Fruit fly (Drosophila melanogaster): ENCODE data around the gene CG31200.

CG31200 gene

DNA sequence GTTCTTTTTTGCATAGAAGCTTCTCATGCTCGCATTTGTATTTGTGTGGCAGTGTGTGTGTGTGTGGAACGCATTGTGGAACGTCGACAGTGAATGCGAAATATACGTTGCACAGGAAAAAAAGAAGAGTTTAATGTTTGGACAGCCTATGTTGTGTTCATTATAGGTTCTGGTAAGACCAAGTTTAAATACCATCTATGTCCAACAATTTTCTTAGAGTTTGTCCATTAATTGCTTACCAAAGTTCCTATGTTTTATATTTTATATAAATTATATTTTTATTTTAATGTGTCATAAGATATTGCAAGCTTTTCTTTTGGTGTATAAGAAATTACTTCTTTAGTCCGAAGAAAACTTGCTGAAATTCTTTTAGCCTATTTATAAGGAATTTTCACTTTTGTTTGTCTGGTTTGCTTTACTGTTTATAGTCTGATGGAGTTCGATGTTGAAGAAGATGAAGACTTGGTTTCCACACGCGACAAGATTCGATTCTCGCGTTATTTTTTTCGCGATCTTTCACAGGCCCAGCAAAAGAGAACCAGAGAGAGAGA, 37.0 kb upstream of the CG31200 start (continued):
- peak; percentile 88 for TF ChIP-seq eg (GFP tag; IDR thresholded peaks at IDR 0.05)
- TF ChIP-seq Gug (GFP tag; IDR thresholded peaks at IDR 0.05) = peak; percentile 85
- TF ChIP-seq esn (GFP tag; optimal IDR thresholded peaks at IDR 0.05) = peak; percentile 87
- peak; percentile 80 for TF ChIP-seq Eip75B (GFP tag; optimal IDR thresholded peaks at IDR 0.05)
- TF ChIP-seq Ets21C (GFP tag; optimal IDR thresholded peaks at IDR 0.05) = peak; percentile 59
- TF ChIP-seq CG8319 (GFP tag; optimal IDR thresholded peaks at IDR 0.05) = peak; percentile 78
- peak; percentile 92 for TF ChIP-seq acj6 (GFP tag; optimal IDR thresholded peaks at IDR 0.05)
- TF ChIP-seq CG3032 (tag; optimal IDR thresholded peaks at IDR 0.05) = peak; percentile 96
- TF ChIP-seq cyc (GFP tag; optimal IDR thresholded peaks at IDR 0.05) = peak; percentile 79
- peak; percentile 80 for TF ChIP-seq CG8119 (GFP tag; IDR thresholded peaks at IDR 0.05)
- no peak for TF ChIP-seq fkh (GFP tag; optimal IDR thresholded peaks at IDR 0.05)
- peak; percentile 89 for TF ChIP-seq dsx (GFP tag; optimal IDR thresholded peaks at IDR 0.05; ENCODE audit: poor library complexity, severe bottlenecking)
- peak; percentile 79 for TF ChIP-seq pdm3 (GFP tag; optimal IDR thresholded peaks at IDR 0.05)
- peak; percentile 84 for TF ChIP-seq CG4318 (GFP tag; optimal IDR thresholded peaks at IDR 0.05)
- peak; percentile 27 for TF ChIP-seq vri (GFP tag; optimal IDR thresholded peaks at IDR 0.05)
- peak; percentile 82 for TF ChIP-seq CG6276 (GFP tag; optimal IDR thresholded peaks at IDR 0.05)

DNA sequence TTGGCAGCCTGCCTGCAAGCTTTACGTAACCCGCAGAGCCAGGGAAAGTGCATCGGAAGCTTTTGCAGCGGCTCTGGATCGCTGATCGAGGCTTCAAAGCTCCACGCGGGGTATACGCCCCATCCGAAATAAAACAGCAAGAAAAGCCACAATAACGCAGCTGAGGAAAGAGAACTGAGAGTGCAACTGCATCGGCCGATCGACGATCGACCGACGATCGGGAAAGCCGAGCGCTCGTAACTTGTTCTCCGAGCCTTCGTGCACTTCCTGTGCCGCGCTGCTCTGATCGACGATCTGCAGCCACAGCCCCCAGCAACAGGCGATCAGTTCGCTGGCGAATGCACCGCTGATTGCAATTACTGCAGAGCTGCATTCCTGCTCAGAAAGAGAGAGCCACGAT, 34.8 kb upstream of the CG31200 start:
- peak; percentile 91 for TF ChIP-seq svp (GFP tag)
- TF ChIP-seq salr (GFP tag; optimal IDR thresholded peaks at IDR 0.05) = peak in 1 of 2 experiments; percentile 13
- TF ChIP-seq Sox15 (GFP tag; optimal IDR thresholded peaks at IDR 0.05) = no peak
- no peak for TF ChIP-seq CG10631 (GFP tag; optimal IDR thresholded peaks at IDR 0.05)
- TF ChIP-seq ss (GFP tag; optimal IDR thresholded peaks at IDR 0.05) = peak; percentile 85 to 91
- TF ChIP-seq CG6276 (GFP tag; optimal IDR thresholded peaks at IDR 0.05) = peak; percentile 67
- TF ChIP-seq eg (GFP tag; IDR thresholded peaks at IDR 0.05) = peak; percentile 79; the same call in 2 of the 3 replicates
- TF ChIP-seq CG8632 (GFP tag; optimal IDR thresholded peaks at IDR 0.05) = peak; percentile 18
- no peak for TF ChIP-seq fkh (GFP tag; optimal IDR thresholded peaks at IDR 0.05)
- TF ChIP-seq spab (GFP tag; optimal IDR thresholded peaks at IDR 0.05) = peak; percentile 67
- peak; percentile 43 for TF ChIP-seq CG3032 (tag; optimal IDR thresholded peaks at IDR 0.05)
- TF ChIP-seq Ets21C (GFP tag; optimal IDR thresholded peaks at IDR 0.05) = no peak
- no peak for TF ChIP-seq CG11762 (GFP tag; optimal IDR thresholded peaks at IDR 0.05; ENCODE audit: insufficient read depth)
- peak; percentile 80; the same call in 2 of the 3 replicates for TF ChIP-seq CG8119 (GFP tag; IDR thresholded peaks at IDR 0.05)
- no peak for TF ChIP-seq lz (GFP tag; optimal IDR thresholded peaks at IDR 0.05)
- peak; percentile 37 for TF ChIP-seq Met (GFP tag; optimal IDR thresholded peaks at IDR 0.05)
- peak; percentile 26 for TF ChIP-seq CG6792 (GFP tag; optimal IDR thresholded peaks at IDR 0.05)
- TF ChIP-seq Blimp-1 (GFP tag; optimal IDR thresholded peaks at IDR 0.05) = peak; percentile 82
- peak; percentile 84 for TF ChIP-seq CG9139 (GFP tag; optimal IDR thresholded peaks at IDR 0.05)
- peak; percentile 47 for TF ChIP-seq Ets96B (tag; optimal IDR thresholded peaks at IDR 0.05)
- TF ChIP-seq CG11294 (GFP tag; IDR thresholded peaks at IDR 0.05) = peak; percentile 51; the same call in 1 of the 2 replicates
- TF ChIP-seq CG11902 (GFP tag; optimal IDR thresholded peaks at IDR 0.05) = no peak
- TF ChIP-seq topi (GFP tag; optimal IDR thresholded peaks at IDR 0.05) = peak; percentile 34
- peak; percentile 78 for TF ChIP-seq CG3919 (GFP tag; optimal IDR thresholded peaks at IDR 0.05)
- peak; percentile 16 for TF ChIP-seq OdsH (GFP tag; optimal IDR thresholded peaks at IDR 0.05)
- TF ChIP-seq CG16779 (tag; optimal IDR thresholded peaks at IDR 0.05) = peak; percentile 76
- 0 out of 2 replicates have a peak, but pooled peaks have one; percentile 10 for TF ChIP-seq Gug (GFP tag; IDR thresholded peaks at IDR 0.05)
- TF ChIP-seq cyc (GFP tag; optimal IDR thresholded peaks at IDR 0.05) = no peak
- peak; percentile 0 for TF ChIP-seq CG32006 (GFP tag; optimal IDR thresholded peaks at IDR 0.05)
- TF ChIP-seq fd85E (GFP tag; optimal IDR thresholded peaks at IDR 0.05) = peak; percentile 81
- TF ChIP-seq pdm3 (GFP tag; optimal IDR thresholded peaks at IDR 0.05) = no peak
- peak; percentile 61 for TF ChIP-seq Eip75B (GFP tag; optimal IDR thresholded peaks at IDR 0.05)
- TF ChIP-seq CG6808 (GFP tag; optimal IDR thresholded peaks at IDR 0.05) = peak; percentile 72
- peak; percentile 66 for TF ChIP-seq Lpt (GFP tag; optimal IDR thresholded peaks at IDR 0.05)
- TF ChIP-seq CG8319 (GFP tag; optimal IDR thresholded peaks at IDR 0.05) = no peak
- TF ChIP-seq esn (GFP tag; optimal IDR thresholded peaks at IDR 0.05) = peak; percentile 58
- TF ChIP-seq Sox102F (GFP tag; optimal IDR thresholded peaks at IDR 0.05) = peak; percentile 72
- TF ChIP-seq net (GFP tag; optimal IDR thresholded peaks at IDR 0.05) = peak; percentile 65
- TF ChIP-seq CG6854 (GFP tag; optimal IDR thresholded peaks at IDR 0.05) = peak; percentile 90
- peak; percentile 46 for TF ChIP-seq achi (GFP tag; optimal IDR thresholded peaks at IDR 0.05)
- peak; percentile 65 for TF ChIP-seq CG7368 (GFP tag; optimal IDR thresholded peaks at IDR 0.05)
- TF ChIP-seq CG10669 (GFP tag; optimal IDR thresholded peaks at IDR 0.05) = peak; percentile 44
- TF ChIP-seq Eip93F (GFP tag; optimal IDR thresholded peaks at IDR 0.05) = peak; percentile 23

Measured in whole organism, prepupa.